Fruit fly (Drosophila melanogaster): Measurements from ENCODE around the gene CYLD.

- TF ChIP-seq CG12299 (tag; optimal IDR thresholded peaks at IDR 0.05) (no peak), gcm (GFP tag; optimal IDR thresholded peaks at IDR 0.05) (no peak), D19B (GFP tag; optimal IDR thresholded peaks at IDR 0.05) (no peak), pan (optimal IDR thresholded peaks at IDR 0.05) (no peak), pan (GFP tag; optimal IDR thresholded peaks at IDR 0.05 in 1 of 2, IDR thresholded peaks at IDR 0.05 in 1 of 2) (no peak), CG6683 (GFP tag; optimal IDR thresholded peaks at IDR 0.05) (no peak), CG30431 (GFP tag; optimal IDR thresholded peaks at IDR 0.05) (no peak)
Measured at dm6 chr2L:10339841-10340240, 40.2 kb upstream of the CYLD start.
